Fruit fly (Drosophila melanogaster) S2 (cell line): Measurements from ENCODE around the gene mri.

Experiments used
- CG8478 ChIP-seq: fragments of >200 bp; optimal IDR thresholded peaks from 2 replicates; lab custom pipeline; 2018
- CTCF ChIP-seq, 2 experiments: fragments of >200 bp; optimal IDR thresholded peaks; 2 replicates each; lab custom pipeline; 2018

DNA sequence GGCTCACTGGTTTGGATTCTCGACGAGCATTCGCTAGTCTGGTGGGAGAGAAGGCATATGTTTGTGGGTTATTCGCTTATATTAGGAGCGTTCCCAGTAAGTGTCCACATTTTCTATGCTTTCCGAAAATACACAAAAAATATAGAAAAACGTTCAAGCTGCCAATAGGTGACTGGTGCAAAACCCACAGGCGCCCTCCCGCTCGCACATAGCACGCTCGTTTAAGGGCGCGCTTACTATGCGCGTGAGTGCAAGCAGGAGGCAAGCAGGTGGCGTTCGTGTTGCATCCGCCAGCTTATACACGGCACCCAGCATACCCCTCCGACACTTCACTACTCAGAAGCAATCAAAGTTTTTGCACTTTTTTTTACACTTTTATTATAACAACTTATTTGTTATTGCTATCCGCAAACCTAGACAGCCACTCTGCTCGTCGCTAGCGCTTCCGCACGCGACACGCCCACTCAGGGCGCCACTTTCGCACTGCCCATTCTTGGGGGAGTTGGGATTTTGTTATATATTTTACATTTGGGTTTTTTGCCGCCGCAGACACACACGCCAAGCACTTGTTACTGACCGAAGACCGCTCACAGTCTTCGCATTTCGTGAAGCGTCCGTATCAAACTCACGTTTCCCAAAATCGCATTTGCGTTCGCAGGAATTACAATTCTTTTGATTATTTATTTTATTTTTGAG lies 776 bp upstream of the mri start:
- TF ChIP-seq CTCF (optimal IDR thresholded peaks at IDR 0.05; lab: Kevin White, UChicago) (peak; percentile 8 to 30), CG8478 (lab: Kevin White, UChicago) (no peak)
